Fruit fly (Drosophila melanogaster): ENCODE measurements around the gene DZIP1.

- TF ChIP-seq ey (GFP tag; optimal IDR thresholded peaks at IDR 0.05) (peak; percentile 68), h (GFP tag; optimal IDR thresholded peaks at IDR 0.05) (peak; percentile 76), tai (GFP tag; optimal IDR thresholded peaks at IDR 0.05) (peak; percentile 38), Abd-B (GFP tag; optimal IDR thresholded peaks at IDR 0.05) (no peak), lola (GFP tag; optimal IDR thresholded peaks at IDR 0.05) (no peak), N (GFP tag; optimal IDR thresholded peaks at IDR 0.05) (no peak), pan (optimal IDR thresholded peaks at IDR 0.05) (no peak), dl (GFP tag; optimal IDR thresholded peaks at IDR 0.05; ENCODE audit: insufficient read depth in 1 of 2, partially characterized antibody in 2 of 2) (no peak), HLH106 (tag; optimal IDR thresholded peaks at IDR 0.05) (peak; percentile 47)
Measured at dm6 chr3R:24567427-24567771, 52.3 kb downstream of the DZIP1 start.

Measured in whole organism, wandering third instar larva.